Worm (Caenorhabditis elegans) whole organism, late embryonic: ENCODE measurements around the gene F48B9.3.

ENCODE experiments used
- C08G9.2 ChIP-seq: sonication (generic microtip); optimal IDR thresholded peaks from 2 replicates; lab custom pipeline; 2016; ENCODE audit warnings: mild to moderate bottlenecking, missing genetic modification characterization, moderate library complexity, missing compliant biosample characterization
- C38D4.7 ChIP-seq: fragments of 200-800 bp; sonication (Bioruptor generic); optimal IDR thresholded peaks from 2 replicates; lab custom pipeline; 2018; ENCODE audit warnings: mild to moderate bottlenecking, missing genetic modification characterization, moderate library complexity, missing compliant biosample characterization
- F13H6.1 ChIP-seq: sonication (generic microtip); optimal IDR thresholded peaks from 2 replicates; lab custom pipeline; 2016; ENCODE audit warnings: missing genetic modification characterization, missing compliant biosample characterization
- Y22D7AL.16 ChIP-seq: sonication (generic microtip); optimal IDR thresholded peaks from 2 replicates; lab custom pipeline; 2016; ENCODE audit warnings: missing genetic modification characterization, missing compliant biosample characterization
- ceh-18 ChIP-seq: sonication (generic microtip); optimal IDR thresholded peaks from 2 replicates; lab custom pipeline; 2016; ENCODE audit warnings: missing genetic modification characterization, missing compliant biosample characterization
- ceh-19 ChIP-seq: fragments of 200-800 bp; sonication (Bioruptor generic); optimal IDR thresholded peaks from 2 replicates; lab custom pipeline; 2018; ENCODE audit warnings: mild to moderate bottlenecking, missing genetic modification characterization, missing compliant biosample characterization
- ceh-2 ChIP-seq: sonication (generic microtip); optimal IDR thresholded peaks from 2 replicates; lab custom pipeline; 2016; ENCODE audit warnings: missing genotype, missing genetic modification characterization, missing compliant biosample characterization
- ceh-24 ChIP-seq: sonication (generic microtip); optimal IDR thresholded peaks from 2 replicates; lab custom pipeline; 2016; ENCODE audit warnings: mild to moderate bottlenecking, missing genetic modification characterization, missing compliant biosample characterization
- ceh-30 ChIP-seq: fragments of 150-350 bp; optimal IDR thresholded peaks from 2 replicates; lab custom pipeline; 2014; ENCODE audit warnings: missing biosample characterization, missing genetic modification characterization
- ceh-31 ChIP-seq: sonication (generic microtip); optimal IDR thresholded peaks from 2 replicates; lab custom pipeline; 2016; ENCODE audit warnings: missing genetic modification characterization, missing compliant biosample characterization
- ceh-34 ChIP-seq: sonication (generic microtip); optimal IDR thresholded peaks from 2 replicates; lab custom pipeline; 2016; ENCODE audit warnings: mild to moderate bottlenecking, missing genetic modification characterization, missing compliant biosample characterization
- ceh-45 ChIP-seq: fragments of 200-800 bp; sonication (Bioruptor generic); IDR thresholded peaks from 2 replicates; pipeline ENCODE4 v1.3.6; 2022; ENCODE audit warnings: missing genetic modification reagents, missing genetic modification characterization, missing compliant biosample characterization
- ceh-48 ChIP-seq: sonication (generic microtip); optimal IDR thresholded peaks from 2 replicates; lab custom pipeline; 2016; ENCODE audit warnings: missing genetic modification characterization, inconsistent platforms, missing compliant biosample characterization
- ceh-6 ChIP-seq: fragments of 200-800 bp; sonication (Bioruptor generic); optimal IDR thresholded peaks from 2 replicates; lab custom pipeline; 2018; ENCODE audit warnings: mild to moderate bottlenecking, missing genetic modification characterization, missing compliant biosample characterization
- che-1 ChIP-seq: sonication (generic microtip); optimal IDR thresholded peaks from 2 replicates; lab custom pipeline; 2016; ENCODE audit warnings: mild to moderate bottlenecking, missing genetic modification characterization, missing compliant biosample characterization
- elt-2 ChIP-seq: sonication (generic microtip); optimal IDR thresholded peaks from 2 replicates; lab custom pipeline; 2016; ENCODE audit warnings: missing genetic modification reagents, missing genetic modification characterization, missing compliant biosample characterization
- elt-4 ChIP-seq: sonication (generic microtip); optimal IDR thresholded peaks from 2 replicates; lab custom pipeline; 2016; ENCODE audit warnings: missing genetic modification characterization, missing compliant biosample characterization
- ets-4 ChIP-seq: sonication (generic microtip); optimal IDR thresholded peaks from 2 replicates; lab custom pipeline; 2016; ENCODE audit warnings: missing genetic modification characterization, missing compliant biosample characterization
- eyg-1 ChIP-seq: sonication (generic microtip); optimal IDR thresholded peaks from 2 replicates; lab custom pipeline; 2016; ENCODE audit warnings: missing genotype, missing genetic modification characterization, missing compliant biosample characterization
- fax-1 ChIP-seq: sonication (generic microtip); optimal IDR thresholded peaks from 2 replicates; lab custom pipeline; 2016; ENCODE audit warnings: missing genotype, missing genetic modification characterization, missing compliant biosample characterization
- fkh-6 ChIP-seq: sonication (generic microtip); optimal IDR thresholded peaks from 2 replicates; lab custom pipeline; 2016; ENCODE audit warnings: missing genetic modification characterization, missing compliant biosample characterization
- hlh-6 ChIP-seq: sonication (generic microtip); optimal IDR thresholded peaks from 2 replicates; lab custom pipeline; 2016; ENCODE audit warnings: missing genotype, missing genetic modification characterization, missing compliant biosample characterization
- hlh-8 ChIP-seq: sonication (generic microtip); optimal IDR thresholded peaks from 2 replicates; lab custom pipeline; 2016; ENCODE audit warnings: missing genotype, missing genetic modification characterization, missing compliant biosample characterization
- lin-11 ChIP-seq: fragments of 200-800 bp; sonication (Bioruptor generic); optimal IDR thresholded peaks from 2 replicates; lab custom pipeline; 2018; ENCODE audit warnings: mild to moderate bottlenecking, missing genetic modification characterization, missing compliant biosample characterization
- madf-2 ChIP-seq: sonication (generic microtip); optimal IDR thresholded peaks from 2 replicates; lab custom pipeline; 2017; ENCODE audit warnings: missing genetic modification characterization, missing compliant biosample characterization
- mec-3 ChIP-seq: sonication (generic microtip); optimal IDR thresholded peaks from 2 replicates; lab custom pipeline; 2016; ENCODE audit warnings: borderline replicate concordance, missing genetic modification characterization, missing compliant biosample characterization
- nfya-1 ChIP-seq: sonication (generic microtip); optimal IDR thresholded peaks from 2 replicates; lab custom pipeline; 2017; ENCODE audit warnings: missing genetic modification characterization, mild to moderate bottlenecking, missing compliant biosample characterization, antibody characterized with exemption, moderate library complexity
- nhr-232 ChIP-seq: sonication (generic microtip); optimal IDR thresholded peaks from 2 replicates; lab custom pipeline; 2016; ENCODE audit warnings: missing genetic modification characterization, missing compliant biosample characterization
- odd-2 ChIP-seq: sonication (generic microtip); optimal IDR thresholded peaks from 2 replicates; lab custom pipeline; 2017; ENCODE audit warnings: antibody characterized with exemption, mild to moderate bottlenecking, missing genetic modification characterization, missing compliant biosample characterization
- pag-3 ChIP-seq: sonication (generic microtip); optimal IDR thresholded peaks from 2 replicates; lab custom pipeline; 2016; ENCODE audit warnings: missing compliant biosample characterization, missing genetic modification characterization, borderline replicate concordance
- pha-2 ChIP-seq: sonication (generic microtip); optimal IDR thresholded peaks from 2 replicates; lab custom pipeline; 2017; ENCODE audit warnings: mild to moderate bottlenecking, missing genetic modification characterization, missing compliant biosample characterization
- pqm-1 ChIP-seq: sonication (generic microtip); optimal IDR thresholded peaks from 2 replicates; lab custom pipeline; 2016; ENCODE audit warnings: missing genetic modification characterization, missing compliant biosample characterization
- ref-2 ChIP-seq: sonication (generic microtip); optimal IDR thresholded peaks from 2 replicates; lab custom pipeline; 2016; ENCODE audit warnings: missing genetic modification characterization, missing compliant biosample characterization
- rnt-1 ChIP-seq: sonication (generic microtip); optimal IDR thresholded peaks from 2 replicates; lab custom pipeline; 2016; ENCODE audit warnings: missing genetic modification characterization, missing compliant biosample characterization
- sox-2 ChIP-seq: fragments of 200-800 bp; sonication (Bioruptor generic); IDR thresholded peaks from 2 replicates; pipeline ENCODE4 v1.3.6; 2022; ENCODE audit warnings: missing genetic modification reagents, missing genetic modification characterization, missing compliant biosample characterization
- sox-4 ChIP-seq: sonication (generic microtip); optimal IDR thresholded peaks from 2 replicates; lab custom pipeline; 2017; ENCODE audit warnings: mild to moderate bottlenecking, missing genetic modification characterization, inconsistent platforms, missing compliant biosample characterization
- syd-9 ChIP-seq: sonication (generic microtip); optimal IDR thresholded peaks from 2 replicates; lab custom pipeline; 2016; ENCODE audit warnings: mild to moderate bottlenecking, missing genetic modification characterization, moderate library complexity, missing compliant biosample characterization
- ttx-3 ChIP-seq: sonication (generic microtip); optimal IDR thresholded peaks from 2 replicates; lab custom pipeline; 2016; ENCODE audit warnings: missing genetic modification reagents, missing genetic modification characterization, missing compliant biosample characterization
- unc-42 ChIP-seq: sonication (generic microtip); optimal IDR thresholded peaks from 2 replicates; lab custom pipeline; 2016; ENCODE audit warnings: missing genotype, missing genetic modification characterization, missing compliant biosample characterization
- unc-55 ChIP-seq: sonication (generic microtip); optimal IDR thresholded peaks from 2 replicates; lab custom pipeline; 2017; ENCODE audit warnings: missing biosample characterization, missing genetic modification reagents, missing genetic modification characterization

Gene F48B9.3

ce11 chrX:2188885-2189284 is 24.0 kb downstream of the F48B9.3 start:
- TF ChIP-seq ets-4 (no peak), ref-2 (tag; lab: Kevin White, UChicago) (no peak), F13H6.1 (no peak), elt-2 (tag; lab: Kevin White, UChicago) (no peak), lin-11 (tag; lab: Kevin White, UChicago) (no peak), ceh-18 (tag; lab: Kevin White, UChicago) (peak; percentile 42), fkh-6 (tag; lab: Kevin White, UChicago) (no peak), odd-2 (no peak), rnt-1 (no peak)

- no peak for TF ChIP-seq hlh-6 (tag; lab: Kevin White, UChicago)
- no peak for TF ChIP-seq ceh-18 (tag; lab: Kevin White, UChicago)
- no peak for TF ChIP-seq elt-4
- TF ChIP-seq unc-55 (GFP tag; lab: Kevin White, UChicago) = no peak
- TF ChIP-seq ceh-2 (tag; lab: Kevin White, UChicago) = no peak
- TF ChIP-seq C08G9.2 = no peak
- TF ChIP-seq ceh-34 (tag; lab: Kevin White, UChicago) = no peak
- no peak for TF ChIP-seq ceh-30 (tag; lab: Kevin White, UChicago)
- no peak for TF ChIP-seq Y22D7AL.16 (tag; lab: Kevin White, UChicago)
- no peak for TF ChIP-seq eyg-1 (tag; lab: Kevin White, UChicago)
- no peak for TF ChIP-seq C38D4.7 (GFP tag; lab: Kevin White, UChicago)
- no peak for TF ChIP-seq che-1 (tag; lab: Kevin White, UChicago)
- TF ChIP-seq ceh-24 (tag; lab: Kevin White, UChicago) = no peak
- TF ChIP-seq pha-2 (tag; lab: Kevin White, UChicago) = no peak
- TF ChIP-seq hlh-8 (tag; lab: Kevin White, UChicago) = no peak
- TF ChIP-seq ceh-31 = no peak
- TF ChIP-seq lin-11 (tag; lab: Kevin White, UChicago) = no peak
Measured at ce11 chrX:2190740-2191139, 25.9 kb downstream of the F48B9.3 start.

ce11 chrX:2191925-2192554 is 27.2 kb downstream of the F48B9.3 start, which contains the start of gene gap-1:
TSS of gene gap-1 (plus strand) at chrX:2192504.
- TF ChIP-seq ceh-48 (tag; lab: Kevin White, UChicago) = no peak
- no peak for TF ChIP-seq nfya-1 (tag; lab: Kevin White, UChicago)
- TF ChIP-seq F13H6.1 = no peak

- TF ChIP-seq fax-1 (tag; lab: Kevin White, UChicago) = no peak
- TF ChIP-seq pag-3 (tag; lab: Kevin White, UChicago) = no peak
- TF ChIP-seq ets-4 = no peak
- TF ChIP-seq ceh-45 (GFP tag; lab: Robert Waterston, UW) = no peak
- TF ChIP-seq Y22D7AL.16 (tag; lab: Kevin White, UChicago) = no peak
- no peak for TF ChIP-seq sox-2
- no peak for TF ChIP-seq che-1 (tag; lab: Kevin White, UChicago)
- TF ChIP-seq unc-42 (tag; lab: Kevin White, UChicago) = no peak
- TF ChIP-seq sox-4 (tag; lab: Kevin White, UChicago) = no peak
- TF ChIP-seq ceh-6 = no peak
- no peak for TF ChIP-seq nhr-232 (tag; lab: Kevin White, UChicago)
- TF ChIP-seq ttx-3 (tag; lab: Kevin White, UChicago) = no peak
- no peak for TF ChIP-seq madf-2
- no peak for TF ChIP-seq mec-3 (tag; lab: Kevin White, UChicago)
- no peak for TF ChIP-seq ceh-19 (GFP tag; lab: Kevin White, UChicago)
- no peak for TF ChIP-seq ceh-24 (tag; lab: Kevin White, UChicago)
- TF ChIP-seq pqm-1 (tag; lab: Kevin White, UChicago) = no peak
- TF ChIP-seq syd-9 (tag; lab: Kevin White, UChicago) = no peak
Measured at ce11 chrX:2197444-2197843, 32.6 kb downstream of the F48B9.3 start.
